Worm (Caenorhabditis elegans): ENCODE data around the gene srh-284.

DNA sequence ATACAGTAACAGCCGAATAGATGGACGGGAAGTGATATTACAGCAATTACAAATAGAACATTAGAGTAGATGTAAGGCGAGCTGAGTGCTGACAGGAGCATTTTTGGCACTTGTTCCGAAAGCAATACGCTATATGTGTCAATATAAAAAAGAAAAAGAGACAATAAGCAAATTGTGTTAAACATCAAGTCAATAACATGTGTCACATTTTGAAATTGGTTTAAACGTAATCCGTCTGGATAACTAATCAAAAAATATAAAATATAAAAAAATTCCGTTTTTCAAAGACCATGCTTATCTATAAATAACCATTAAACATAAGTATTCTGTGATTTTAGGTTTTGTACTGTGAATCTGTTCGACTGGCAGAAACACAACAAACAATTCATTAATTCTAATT, 28.3 kb downstream of the srh-284 start, which contains the start of gene srh-288:
- TF ChIP-seq B0035.1 (tag; optimal IDR thresholded peaks at IDR 0.05), result no peak
- TF ChIP-seq mxl-1 (tag; optimal IDR thresholded peaks at IDR 0.05), result no peak
- TF ChIP-seq T26A5.8 (tag; optimal IDR thresholded peaks at IDR 0.05), result no peak
